Worm (Caenorhabditis elegans) whole organism, L4 larva: ENCODE data around the gene spsb-1.

Experiments used
- D1046.2 ChIP-seq: fragments of 200-800 bp; sonication (Bioruptor generic); IDR thresholded peaks from 2 replicates; pipeline ENCODE4 v1.3.6; 2022; ENCODE audit warnings: missing genetic modification characterization, missing compliant biosample characterization
- F10B5.3 ChIP-seq: sonication (generic microtip); optimal IDR thresholded peaks from 2 replicates; lab custom pipeline; 2016; ENCODE audit warnings: mild to moderate bottlenecking, missing genetic modification characterization, missing compliant biosample characterization
- T26A8.4 ChIP-seq: fragments of 200-800 bp; sonication (Bioruptor generic); IDR thresholded peaks from 2 replicates; pipeline ENCODE4 v1.3.6; 2022; ENCODE audit warnings: missing genetic modification characterization, missing compliant biosample characterization
- Y105C5A.15 ChIP-seq: fragments of 200-800 bp; sonication (Bioruptor generic); IDR thresholded peaks from 2 replicates; pipeline ENCODE4 v1.3.6; 2022; ENCODE audit warnings: missing genetic modification characterization, missing compliant biosample characterization
- Y48G9A.11 ChIP-seq: fragments of 200-800 bp; sonication (Bioruptor generic); IDR thresholded peaks from 2 replicates; pipeline ENCODE4 v1.3.6; 2022; ENCODE audit warnings: missing genetic modification reagents, missing genetic modification characterization, missing compliant biosample characterization
- ZK337.2 ChIP-seq: fragments of 200-800 bp; sonication (Bioruptor generic); IDR thresholded peaks from 2 replicates; pipeline ENCODE4 v1.3.6; 2022; ENCODE audit warnings: missing genetic modification reagents, missing genetic modification characterization, missing compliant biosample characterization
- aha-1 ChIP-seq: fragments of 150-350 bp; peaks from one replicate; lab custom pipeline; 2014; ENCODE audit warnings: missing biosample characterization, missing genetic modification characterization
- ceh-32 ChIP-seq: sonication (generic microtip); optimal IDR thresholded peaks from 2 replicates; lab custom pipeline; 2016; ENCODE audit warnings: mild to moderate bottlenecking, missing genetic modification characterization, missing compliant biosample characterization; ENCODE audit not compliant: poor library complexity
- ceh-62 ChIP-seq: sonication (generic microtip); optimal IDR thresholded peaks from 2 replicates; lab custom pipeline; 2017; ENCODE audit warnings: missing biosample characterization, missing genetic modification characterization
- cey-2 ChIP-seq: sonication (generic microtip); optimal IDR thresholded peaks from 3 replicates; lab custom pipeline; 2017; ENCODE audit warnings: missing genetic modification characterization, mild to moderate bottlenecking, missing compliant biosample characterization, antibody characterized with exemption, borderline replicate concordance; ENCODE audit not compliant: insufficient read depth
- ctbp-1 ChIP-seq: fragments of 200-800 bp; sonication (Bioruptor generic); IDR thresholded peaks from 2 replicates; pipeline ENCODE4 v1.3.6; 2022; ENCODE audit warnings: missing genetic modification reagents, missing genetic modification characterization, missing compliant biosample characterization
- daf-16 ChIP-seq, 3 experiments: sonication (generic microtip); optimal IDR thresholded peaks; 2 replicates each; lab custom pipeline; 2016 to 2017; ENCODE audit warnings: missing genetic modification characterization in 3 of 3, missing genetic modification reagents in 3 of 3, mild to moderate bottlenecking in 2 of 3, missing compliant biosample characterization in 2 of 3, missing biosample characterization in 1 of 3, moderate library complexity in 1 of 3
- dmd-6 ChIP-seq: fragments of 200-800 bp; sonication (Bioruptor generic); IDR thresholded peaks from 2 replicates; pipeline ENCODE4 v1.3.6; 2022; ENCODE audit warnings: missing genetic modification reagents, missing genetic modification characterization, missing compliant biosample characterization
- duxl-1 ChIP-seq: sonication (generic microtip); optimal IDR thresholded peaks from 2 replicates; lab custom pipeline; 2016; ENCODE audit warnings: mild to moderate bottlenecking, missing genetic modification characterization, moderate library complexity, missing compliant biosample characterization; ENCODE audit not compliant: poor library complexity
- egl-43 ChIP-seq: fragments of 200-800 bp; sonication (Bioruptor generic); IDR thresholded peaks from 2 replicates; pipeline ENCODE4 v1.3.6; 2022; ENCODE audit warnings: missing genetic modification reagents, missing genetic modification characterization, missing compliant biosample characterization
- gei-8 ChIP-seq: fragments of 200-800 bp; sonication (Bioruptor generic); optimal IDR thresholded peaks from 2 replicates; lab custom pipeline; 2018; ENCODE audit warnings: mild to moderate bottlenecking, missing genetic modification characterization, missing compliant biosample characterization
- hif-1 ChIP-seq, 2 experiments: sonication (generic microtip); optimal IDR thresholded peaks; 2 replicates each; lab custom pipeline; 2016 to 2017; ENCODE audit warnings: missing compliant biosample characterization in 2 of 2, missing genetic modification characterization in 2 of 2, missing genetic modification reagents in 2 of 2, missing genotype in 2 of 2, mild to moderate bottlenecking in 1 of 2
- hlh-11 ChIP-seq: fragments of 200-800 bp; sonication (Bioruptor generic); optimal IDR thresholded peaks from 2 replicates; lab custom pipeline; 2018; ENCODE audit warnings: mild to moderate bottlenecking, missing genetic modification characterization, missing compliant biosample characterization
- hmg-1.1 ChIP-seq: fragments of 200-800 bp; sonication (Bioruptor generic); IDR thresholded peaks from 2 replicates; pipeline ENCODE4 v1.3.6; 2022; ENCODE audit warnings: missing genetic modification reagents, missing genetic modification characterization, missing compliant biosample characterization
- lin-13 ChIP-seq: fragments of 150-350 bp; optimal IDR thresholded peaks from 2 replicates; lab custom pipeline; 2014; ENCODE audit warnings: missing biosample characterization, missing genetic modification reagents, missing genetic modification characterization
- lin-15B ChIP-seq: fragments of 150-350 bp; sonication (generic microtip); optimal IDR thresholded peaks from 3 replicates; lab custom pipeline; 2014; ENCODE audit warnings: missing biosample characterization, missing genetic modification characterization
- lin-39 ChIP-seq: fragments of 150-350 bp; optimal IDR thresholded peaks from 2 replicates; lab custom pipeline; 2014; ENCODE audit warnings: missing biosample characterization, missing genetic modification reagents, missing genetic modification characterization
- lsy-2 ChIP-seq, 2 experiments: fragments of 150-350 bp in 1 of 2; sonication (generic microtip) in 1 of 2; optimal IDR thresholded peaks; 2 replicates each; lab custom pipeline; 2014 to 2017; ENCODE audit warnings: missing biosample characterization in 2 of 2, missing genetic modification characterization in 2 of 2
- madf-5 ChIP-seq, 2 experiments: fragments of 200-800 bp; sonication (Bioruptor generic); IDR thresholded peaks; 2 replicates each; pipeline ENCODE4 v1.3.6; 2022; ENCODE audit warnings: missing compliant biosample characterization in 2 of 2, missing genetic modification characterization in 2 of 2
- mep-1 ChIP-seq: fragments of 150-350 bp; sonication (generic microtip); optimal IDR thresholded peaks from 3 replicates; lab custom pipeline; 2014; ENCODE audit warnings: missing biosample characterization, missing genetic modification characterization
- nhr-10 ChIP-seq: fragments of 150-350 bp; optimal IDR thresholded peaks from 2 replicates; lab custom pipeline; 2014; ENCODE audit warnings: missing biosample characterization, missing genetic modification characterization
- nhr-102 ChIP-seq: sonication (generic microtip); optimal IDR thresholded peaks from 2 replicates; lab custom pipeline; 2016; ENCODE audit warnings: mild to moderate bottlenecking, missing genetic modification characterization, moderate library complexity, missing compliant biosample characterization
- nhr-11 ChIP-seq: fragments of 150-350 bp; optimal IDR thresholded peaks from 2 replicates; lab custom pipeline; 2014; ENCODE audit warnings: missing biosample characterization, missing genetic modification characterization
- nhr-28 ChIP-seq: fragments of 150-350 bp; optimal IDR thresholded peaks from 2 replicates; lab custom pipeline; 2014; ENCODE audit warnings: missing biosample characterization, missing genetic modification characterization
- nhr-48 ChIP-seq: sonication (generic microtip); optimal IDR thresholded peaks from 2 replicates; lab custom pipeline; 2016; ENCODE audit warnings: mild to moderate bottlenecking, missing genetic modification characterization, missing compliant biosample characterization
- nhr-6 ChIP-seq: fragments of 150-350 bp; optimal IDR thresholded peaks from 2 replicates; lab custom pipeline; 2014; ENCODE audit warnings: missing biosample characterization, missing genetic modification characterization
- nhr-76 ChIP-seq: fragments of 150-350 bp; optimal IDR thresholded peaks from 2 replicates; lab custom pipeline; 2014; ENCODE audit warnings: missing biosample characterization, missing genetic modification characterization
- pqm-1 ChIP-seq: sonication (generic microtip); optimal IDR thresholded peaks from 2 replicates; lab custom pipeline; 2017; ENCODE audit warnings: missing biosample characterization, missing genetic modification characterization
- saeg-2 ChIP-seq: fragments of 200-800 bp; sonication (Bioruptor generic); IDR thresholded peaks from 2 replicates; pipeline ENCODE4 v1.3.6; 2022; ENCODE audit warnings: missing genetic modification reagents, missing genetic modification characterization, missing compliant biosample characterization
- sdz-12 ChIP-seq: fragments of 200-800 bp; sonication (Bioruptor generic); optimal IDR thresholded peaks from 2 replicates; lab custom pipeline; 2018; ENCODE audit warnings: mild to moderate bottlenecking, missing genetic modification characterization, missing compliant biosample characterization
- set-16 ChIP-seq: fragments of 200-800 bp; sonication (Bioruptor generic); IDR thresholded peaks from 2 replicates; pipeline ENCODE4 v1.3.6; 2022; ENCODE audit warnings: missing genetic modification reagents, missing genetic modification characterization, missing compliant biosample characterization
- spr-1 ChIP-seq: sonication (generic microtip); optimal IDR thresholded peaks from 2 replicates; lab custom pipeline; 2016; ENCODE audit warnings: mild to moderate bottlenecking, missing genetic modification characterization, missing compliant biosample characterization
- tag-97 ChIP-seq: fragments of 200-800 bp; sonication (Bioruptor generic); IDR thresholded peaks from 2 replicates; pipeline ENCODE4 v1.3.6; 2022; ENCODE audit warnings: missing genetic modification characterization, missing compliant biosample characterization
- unc-39 ChIP-seq: sonication (generic microtip); optimal IDR thresholded peaks from 2 replicates; lab custom pipeline; 2017; ENCODE audit warnings: missing biosample characterization, missing genetic modification characterization
- unc-62 ChIP-seq, 3 experiments: fragments of 150-350 bp in 1 of 3; sonication (generic microtip); optimal IDR thresholded peaks in 2 of 3; peaks in 1 of 3; 1 replicate in 1 of 3; 2 replicates in 2 of 3; lab custom pipeline; 2014 to 2017; ENCODE audit warnings: missing biosample characterization in 3 of 3, missing genetic modification characterization in 3 of 3, missing genetic modification reagents in 3 of 3, missing genotype in 1 of 3
- vab-7 ChIP-seq: fragments of 200-800 bp; sonication (Bioruptor generic); IDR thresholded peaks from 2 replicates; pipeline ENCODE4 v1.3.6; 2022; ENCODE audit warnings: missing genetic modification reagents, missing genetic modification characterization, missing compliant biosample characterization

Gene spsb-1

ce11 chrII:15256932-15257331 is 60.4 kb downstream of the spsb-1 start:
- TF ChIP-seq nhr-10 = no peak
- TF ChIP-seq tag-97 (GFP tag; lab: Robert Waterston, UW) = no peak
- peak in 1 of 2 experiments; percentile 82 for TF ChIP-seq unc-62 (GFP tag; optimal IDR thresholded peaks at IDR 0.05 in 1 of 2; lab: Kevin White, UChicago)
- no peak for TF ChIP-seq unc-62 (tag; optimal IDR thresholded peaks at IDR 0.05; lab: Kevin White, UChicago)
- no peak for TF ChIP-seq cey-2

- TF ChIP-seq nhr-11 = peak; percentile 40
- no peak for TF ChIP-seq hif-1 (tag; optimal IDR thresholded peaks at IDR 0.05; lab: Kevin White, UChicago)
- TF ChIP-seq mep-1 (tag; lab: Kevin White, UChicago) = peak; percentile 22
- TF ChIP-seq dmd-6 (GFP tag; lab: Robert Waterston, UW) = 0 out of 2 replicates have a peak, but pooled peaks have one; percentile 15
- peak in 1 of 2 experiments; percentile 25 for TF ChIP-seq lsy-2 (tag; optimal IDR thresholded peaks at IDR 0.05; lab: Kevin White, UChicago)
- TF ChIP-seq hmg-1.1 (GFP tag; lab: Robert Waterston, UW) = peak; percentile 50; the same call in 1 of the 2 replicates
- TF ChIP-seq daf-16 (GFP tag; optimal IDR thresholded peaks at IDR 0.05; lab: Kevin White, UChicago) = peak in 1 of 2 experiments; percentile 13
- TF ChIP-seq daf-16 (tag; optimal IDR thresholded peaks at IDR 0.05; lab: Kevin White, UChicago) = peak; percentile 6
- peak; percentile 50 for TF ChIP-seq hlh-11
- no peak for TF ChIP-seq Y105C5A.15
- peak; percentile 21 for TF ChIP-seq nhr-28
- TF ChIP-seq nhr-6 (tag; lab: Kevin White, UChicago) = peak; percentile 3
- no peak for TF ChIP-seq T26A8.4 (GFP tag; lab: Robert Waterston, UW)
- peak; percentile 39; the same call in 1 of the 2 replicates for TF ChIP-seq set-16 (GFP tag; lab: Robert Waterston, UW)
These were observed 62.1 kb downstream of the spsb-1 start for ce11 chrII:15258668-15259067.

DNA sequence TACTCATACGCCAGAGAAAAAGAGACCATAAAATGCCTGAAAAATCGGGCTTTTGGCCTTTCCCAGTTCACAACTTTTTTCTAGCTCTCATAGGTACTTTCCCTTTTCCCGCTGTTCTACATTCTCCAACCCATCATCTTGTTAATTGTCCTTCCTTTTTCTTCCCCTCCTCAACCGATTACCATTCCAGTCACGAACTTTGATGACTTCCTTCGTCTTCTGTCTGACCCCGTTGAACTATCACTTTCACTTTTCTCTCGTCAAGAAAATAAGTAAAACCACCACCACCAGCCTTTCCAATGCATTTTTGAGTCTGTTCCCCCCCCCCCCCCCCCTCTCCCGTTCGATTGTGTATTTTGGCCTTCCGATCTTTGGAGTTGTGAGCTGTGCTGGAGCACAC is 64.0 kb downstream of the spsb-1 start:
- no peak for TF ChIP-seq set-16 (GFP tag; lab: Robert Waterston, UW)
- TF ChIP-seq aha-1 (tag; lab: Kevin White, UChicago) = peak; percentile 7
- no peak for TF ChIP-seq nhr-76 (tag; lab: Kevin White, UChicago)
- TF ChIP-seq nhr-102 (tag; lab: Kevin White, UChicago) = no peak

DNA sequence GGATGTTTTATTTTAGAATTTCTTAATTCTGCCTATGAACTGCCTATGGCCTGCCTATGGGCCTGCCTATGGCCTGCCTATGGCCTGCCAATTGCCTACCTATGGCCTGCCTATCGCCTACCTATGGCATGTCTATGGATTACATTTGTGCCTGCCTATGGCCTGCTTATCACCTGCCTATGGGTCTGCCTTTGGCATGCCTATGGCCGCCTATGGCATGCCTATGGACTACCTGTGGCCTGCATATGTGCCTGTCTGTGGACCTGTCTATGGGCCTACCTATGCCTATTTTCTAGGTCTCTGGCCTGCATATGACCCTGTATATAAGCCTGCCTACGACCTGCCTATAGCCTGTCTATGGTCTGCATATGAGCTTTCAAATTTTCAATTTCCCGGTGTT is 64.5 kb downstream of the spsb-1 start:
- TF ChIP-seq madf-5 (GFP tag; IDR thresholded peaks at IDR 0.05; lab: Robert Waterston, UW) = no peak
- TF ChIP-seq D1046.2 (GFP tag; lab: Robert Waterston, UW) = peak; percentile 54; the same call in 1 of the 2 replicates
- peak; percentile 1 for TF ChIP-seq gei-8 (GFP tag; lab: Kevin White, UChicago)

DNA sequence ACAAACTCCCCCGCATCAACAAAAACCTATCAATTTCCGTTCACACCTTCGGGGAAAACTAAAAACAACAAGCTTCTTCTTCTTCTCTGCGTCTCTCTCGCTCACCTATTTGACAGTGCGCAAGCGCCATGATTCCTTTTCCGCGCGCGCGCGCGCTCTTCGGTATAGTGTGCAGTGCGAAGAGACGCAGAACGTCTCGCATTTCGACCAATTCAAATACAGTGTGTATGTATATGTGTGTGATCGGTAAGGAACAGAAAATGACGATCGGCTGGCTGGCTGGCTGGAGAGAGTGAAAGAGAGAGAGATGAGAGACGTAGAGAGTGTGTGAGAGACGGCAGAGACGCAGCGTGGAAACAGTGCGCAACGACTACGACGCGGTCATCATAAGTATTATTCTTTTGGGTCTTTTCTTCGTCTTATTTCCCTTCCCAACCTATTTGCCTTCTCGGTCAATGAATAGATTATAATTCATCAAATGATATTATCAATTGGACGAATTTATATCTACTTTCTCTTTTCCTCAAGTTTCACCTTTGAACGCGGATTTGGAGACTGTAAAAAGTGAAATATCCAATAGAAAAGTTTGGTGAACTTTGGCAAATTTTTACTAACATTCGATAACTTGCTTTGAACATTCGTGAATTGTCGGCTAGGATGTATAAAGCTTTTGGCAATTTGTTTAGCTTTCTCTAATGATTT is 66.7 kb downstream of the spsb-1 start:
- TF ChIP-seq vab-7 (no peak), lin-13 (peak; percentile 57), unc-39 (tag; lab: Kevin White, UChicago) (no peak), nhr-48 (peak; percentile 69), ceh-62 (no peak), nhr-6 (tag; lab: Kevin White, UChicago) (peak; percentile 70), D1046.2 (GFP tag; lab: Robert Waterston, UW) (no peak), lin-15B (tag; lab: Kevin White, UChicago) (no peak), duxl-1 (tag; lab: Kevin White, UChicago) (peak; percentile 53), nhr-10 (no peak), sdz-12 (no peak), ZK337.2 (GFP tag; lab: Robert Waterston, UW) (no peak), lin-39 (tag; lab: Kevin White, UChicago) (no peak), ceh-32 (no peak), hlh-11 (peak; percentile 96), Y48G9A.11 (GFP tag; lab: Robert Waterston, UW) (no peak), saeg-2 (GFP tag; lab: Robert Waterston, UW) (no peak), F10B5.3 (tag; lab: Kevin White, UChicago) (no peak), spr-1 (tag; lab: Kevin White, UChicago) (peak; percentile 63), dmd-6 (GFP tag; lab: Robert Waterston, UW) (peak; percentile 76), set-16 (GFP tag; lab: Robert Waterston, UW) (peak; percentile 64), pqm-1 (no peak), egl-43 (peak; percentile 73), ctbp-1 (no peak)
